Fruit fly (Drosophila melanogaster) S2 (cell line): Measurements from ENCODE around the gene CG31244.

Experiments used
- CG8478 ChIP-seq: fragments of >200 bp; optimal IDR thresholded peaks from 2 replicates; lab custom pipeline; 2018
- CTCF ChIP-seq, 2 experiments: fragments of >200 bp; optimal IDR thresholded peaks; 2 replicates each; lab custom pipeline; 2018

- TF ChIP-seq CG8478 = no peak
- no peak for TF ChIP-seq CTCF (optimal IDR thresholded peaks at IDR 0.05; lab: Kevin White, UChicago)
These were observed 44.6 kb downstream of the CG31244 start, which contains the start of gene CG43203 for dm6 chr3R:19353751-19354150.
